Worm (Caenorhabditis elegans) whole organism, L3 larva: ENCODE results near the gene C23H4.8.

ENCODE experiments used
- R02D3.7 ChIP-seq: fragments of 150-350 bp; optimal IDR thresholded peaks from 2 replicates; lab custom pipeline; 2014; ENCODE audit warnings: missing biosample characterization, missing genetic modification characterization
- ZK546.5 ChIP-seq: sonication (generic microtip); optimal IDR thresholded peaks from 2 replicates; lab custom pipeline; 2017; ENCODE audit warnings: missing biosample characterization, missing genetic modification characterization
- aly-2 ChIP-seq: fragments of 150-350 bp; optimal IDR thresholded peaks from 2 replicates; lab custom pipeline; 2014; ENCODE audit warnings: missing biosample characterization, missing genetic modification characterization
- ama-1 ChIP-seq: fragments of 150-350 bp; optimal IDR thresholded peaks from 2 replicates; lab custom pipeline; 2018
- ceh-16 ChIP-seq: sonication (generic microtip); optimal IDR thresholded peaks from 2 replicates; lab custom pipeline; 2017; ENCODE audit warnings: missing biosample characterization, missing genetic modification characterization
- ceh-82 ChIP-seq: fragments of 150-350 bp; optimal IDR thresholded peaks from 2 replicates; lab custom pipeline; 2014; ENCODE audit warnings: missing biosample characterization, missing genetic modification characterization
- daf-12 ChIP-seq: fragments of 150-350 bp; optimal IDR thresholded peaks from 2 replicates; lab custom pipeline; 2014; ENCODE audit warnings: missing biosample characterization, missing genetic modification reagents, missing genetic modification characterization
- egl-27 ChIP-seq: sonication (generic microtip); optimal IDR thresholded peaks from 4 replicates; lab custom pipeline; 2017; ENCODE audit warnings: missing biosample characterization, missing genetic modification reagents, missing genetic modification characterization
- elt-1 ChIP-seq: fragments of 150-350 bp; optimal IDR thresholded peaks from 2 replicates; lab custom pipeline; 2014; ENCODE audit warnings: missing biosample characterization, missing genetic modification characterization
- elt-2 ChIP-seq: sonication (generic microtip); optimal IDR thresholded peaks from 2 replicates; lab custom pipeline; 2016; ENCODE audit warnings: missing genetic modification reagents, mild to moderate bottlenecking, missing genetic modification characterization, missing compliant biosample characterization
- eor-1 ChIP-seq, 2 experiments: fragments of 150-350 bp; optimal IDR thresholded peaks; 2 replicates each; lab custom pipeline; 2014 to 2018; ENCODE audit warnings: missing biosample characterization in 2 of 2, missing genetic modification characterization in 2 of 2
- fkh-10 ChIP-seq: sonication (generic microtip); optimal IDR thresholded peaks from 2 replicates; lab custom pipeline; 2017; ENCODE audit warnings: missing biosample characterization, missing genetic modification reagents, missing genetic modification characterization
- fkh-2 ChIP-seq: fragments of 150-350 bp; optimal IDR thresholded peaks from 2 replicates; lab custom pipeline; 2014; ENCODE audit warnings: missing biosample characterization, missing genetic modification reagents, missing genetic modification characterization
- fos-1 ChIP-seq: fragments of 150-350 bp; optimal IDR thresholded peaks from 2 replicates; lab custom pipeline; 2014; ENCODE audit warnings: missing biosample characterization, missing genetic modification characterization
- hmg-11 ChIP-seq: sonication (generic microtip); optimal IDR thresholded peaks from 2 replicates; lab custom pipeline; 2016; ENCODE audit warnings: missing genetic modification characterization, missing compliant biosample characterization
- jun-1 ChIP-seq: fragments of 150-350 bp; optimal IDR thresholded peaks from 2 replicates; lab custom pipeline; 2014; ENCODE audit warnings: missing biosample characterization, missing genetic modification reagents, missing genetic modification characterization
- lin-15B ChIP-seq: fragments of 150-350 bp; optimal IDR thresholded peaks from 2 replicates; lab custom pipeline; 2014; ENCODE audit warnings: missing biosample characterization, missing genetic modification characterization
- lin-39 ChIP-seq: fragments of 150-350 bp; optimal IDR thresholded peaks from 2 replicates; lab custom pipeline; 2018; ENCODE audit warnings: missing biosample characterization, missing genetic modification reagents, missing genetic modification characterization
- lsy-12 ChIP-seq: sonication (generic microtip); optimal IDR thresholded peaks from 2 replicates; lab custom pipeline; 2016; ENCODE audit warnings: mild to moderate bottlenecking, missing genetic modification characterization, missing compliant biosample characterization
- mdl-1 ChIP-seq: fragments of 150-350 bp; optimal IDR thresholded peaks from 2 replicates; lab custom pipeline; 2014; ENCODE audit warnings: missing biosample characterization, missing genetic modification characterization
- mml-1 ChIP-seq: fragments of 150-350 bp; sonication (generic microtip); optimal IDR thresholded peaks from 3 replicates; lab custom pipeline; 2014; ENCODE audit warnings: missing biosample characterization, missing genetic modification characterization
- nfya-1 ChIP-seq: sonication (generic microtip); optimal IDR thresholded peaks from 2 replicates; lab custom pipeline; 2017; ENCODE audit warnings: missing genetic modification characterization, mild to moderate bottlenecking, missing compliant biosample characterization, antibody characterized with exemption, moderate library complexity; ENCODE audit not compliant: insufficient read depth
- nhr-11 ChIP-seq: fragments of 150-350 bp; optimal IDR thresholded peaks from 2 replicates; lab custom pipeline; 2014; ENCODE audit warnings: missing biosample characterization, missing genetic modification characterization
- nhr-12 ChIP-seq: fragments of 150-350 bp; optimal IDR thresholded peaks from 2 replicates; lab custom pipeline; 2014; ENCODE audit warnings: missing biosample characterization, missing genetic modification characterization
- nhr-23 ChIP-seq: fragments of 150-350 bp; optimal IDR thresholded peaks from 2 replicates; lab custom pipeline; 2014; ENCODE audit warnings: missing biosample characterization, missing genetic modification reagents, missing genetic modification characterization
- nhr-237 ChIP-seq: fragments of 150-350 bp; optimal IDR thresholded peaks from 2 replicates; lab custom pipeline; 2014; ENCODE audit warnings: missing biosample characterization, missing genetic modification characterization
- nhr-25 ChIP-seq: sonication (generic microtip); optimal IDR thresholded peaks from 2 replicates; lab custom pipeline; 2017; ENCODE audit warnings: missing biosample characterization, missing genetic modification characterization
- nhr-28 ChIP-seq: fragments of 150-350 bp; optimal IDR thresholded peaks from 2 replicates; lab custom pipeline; 2014; ENCODE audit warnings: missing biosample characterization, missing genetic modification characterization
- nhr-43 ChIP-seq: sonication (generic microtip); optimal IDR thresholded peaks from 2 replicates; lab custom pipeline; 2016; ENCODE audit warnings: mild to moderate bottlenecking, missing genetic modification characterization, missing compliant biosample characterization; ENCODE audit not compliant: poor library complexity, severe bottlenecking
- nhr-67 ChIP-seq: fragments of 150-350 bp; optimal IDR thresholded peaks from 2 replicates; lab custom pipeline; 2014; ENCODE audit warnings: missing biosample characterization, missing genetic modification characterization
- nhr-76 ChIP-seq: fragments of 150-350 bp; sonication (generic microtip); optimal IDR thresholded peaks from 5 replicates; lab custom pipeline; 2014; ENCODE audit warnings: missing biosample characterization, missing genetic modification characterization
- nhr-77 ChIP-seq: fragments of 150-350 bp; optimal IDR thresholded peaks from 2 replicates; lab custom pipeline; 2014; ENCODE audit warnings: missing biosample characterization, missing genetic modification characterization
- pha-4 ChIP-seq: fragments of 150-350 bp; optimal IDR thresholded peaks from 2 replicates; lab custom pipeline; 2014; ENCODE audit warnings: missing biosample characterization, missing genetic modification reagents, missing genetic modification characterization
- pqm-1 ChIP-seq: fragments of 150-350 bp; optimal IDR thresholded peaks from 2 replicates; lab custom pipeline; 2017; ENCODE audit warnings: missing biosample characterization, missing genetic modification characterization, inconsistent platforms
- sea-2 ChIP-seq: fragments of 150-350 bp; sonication (generic microtip); optimal IDR thresholded peaks from 4 replicates; lab custom pipeline; 2014; ENCODE audit warnings: missing biosample characterization, missing genetic modification reagents, missing genetic modification characterization
- skn-1 ChIP-seq: fragments of 150-350 bp; optimal IDR thresholded peaks from 2 replicates; lab custom pipeline; 2014; ENCODE audit warnings: missing biosample characterization, missing genetic modification characterization
- snpc-4 ChIP-seq: fragments of 150-350 bp; optimal IDR thresholded peaks from 2 replicates; lab custom pipeline; 2014; ENCODE audit warnings: missing biosample characterization, missing genetic modification characterization
- tbx-2 ChIP-seq: sonication (generic microtip); optimal IDR thresholded peaks from 2 replicates; lab custom pipeline; 2016; ENCODE audit warnings: mild to moderate bottlenecking, missing genetic modification characterization, missing compliant biosample characterization
- unc-62 ChIP-seq: fragments of 150-350 bp; sonication (generic microtip); optimal IDR thresholded peaks from 4 replicates; lab custom pipeline; 2014; ENCODE audit warnings: missing biosample characterization, missing genetic modification reagents, missing genetic modification characterization
- zag-1 ChIP-seq: fragments of 150-350 bp; optimal IDR thresholded peaks from 2 replicates; lab custom pipeline; 2014; ENCODE audit warnings: missing biosample characterization, missing genetic modification characterization
- ztf-11 ChIP-seq: fragments of 150-350 bp; optimal IDR thresholded peaks from 2 replicates; lab custom pipeline; 2014; ENCODE audit warnings: missing biosample characterization, missing genetic modification characterization
- ztf-4 ChIP-seq: fragments of 150-350 bp; optimal IDR thresholded peaks from 2 replicates; lab custom pipeline; 2014; ENCODE audit warnings: missing biosample characterization, missing genetic modification characterization

C23H4.8 gene

ce11 chrX:12174686-12175404 lies 42.2 kb upstream of the C23H4.8 start:
- TF ChIP-seq fos-1 (tag; lab: Kevin White, UChicago), result no peak
- no peak for TF ChIP-seq ztf-11 (tag; lab: Kevin White, UChicago)
- TF ChIP-seq pqm-1, result peak; percentile 41
- TF ChIP-seq zag-1, result no peak
- no peak for TF ChIP-seq nhr-43
- no peak for TF ChIP-seq nhr-237 (tag; lab: Kevin White, UChicago)
- no peak for TF ChIP-seq nhr-25 (tag; lab: Kevin White, UChicago)
- no peak for TF ChIP-seq jun-1 (tag; lab: Kevin White, UChicago)
- peak; percentile 39 for TF ChIP-seq elt-2 (tag; lab: Kevin White, UChicago)
- TF ChIP-seq nhr-67 (tag; lab: Kevin White, UChicago), result no peak
- no peak for TF ChIP-seq mdl-1
- TF ChIP-seq nhr-76 (tag; lab: Kevin White, UChicago), result no peak
- no peak for TF ChIP-seq ceh-82 (tag; lab: Kevin White, UChicago)
- TF ChIP-seq skn-1 (tag; lab: Kevin White, UChicago), result no peak
- no peak for TF ChIP-seq lin-15B
- no peak for TF ChIP-seq eor-1 (tag; optimal IDR thresholded peaks at IDR 0.05; lab: Kevin White, UChicago)
- no peak for TF ChIP-seq ceh-16
- no peak for TF ChIP-seq nhr-23
- TF ChIP-seq nhr-11, result no peak
- no peak for TF ChIP-seq ama-1 (lab: Kevin White, UChicago)
- TF ChIP-seq R02D3.7 (tag; lab: Kevin White, UChicago), result no peak
- TF ChIP-seq ztf-4 (tag; lab: Kevin White, UChicago), result no peak
- TF ChIP-seq unc-62 (GFP tag; lab: Kevin White, UChicago), result no peak
- TF ChIP-seq fkh-10 (GFP tag; lab: Kevin White, UChicago), result no peak
- TF ChIP-seq pha-4, result peak; percentile 13
- peak; percentile 11 for TF ChIP-seq nfya-1 (tag; lab: Kevin White, UChicago)
- no peak for TF ChIP-seq mml-1
- no peak for TF ChIP-seq nhr-28 (tag; lab: Kevin White, UChicago)
- TF ChIP-seq elt-1, result no peak
- no peak for TF ChIP-seq snpc-4 (tag; lab: Kevin White, UChicago)
- no peak for TF ChIP-seq daf-12 (tag; lab: Kevin White, UChicago)
- TF ChIP-seq aly-2 (tag; lab: Kevin White, UChicago), result no peak
- no peak for TF ChIP-seq lin-39
- TF ChIP-seq nhr-77 (tag; lab: Kevin White, UChicago), result no peak
- TF ChIP-seq ZK546.5, result no peak
- TF ChIP-seq lsy-12 (tag; lab: Kevin White, UChicago), result no peak
- no peak for TF ChIP-seq sea-2
- no peak for TF ChIP-seq fkh-2 (tag; lab: Kevin White, UChicago)
- TF ChIP-seq tbx-2 (tag; lab: Kevin White, UChicago), result no peak
- peak; percentile 5 for TF ChIP-seq hmg-11 (tag; lab: Kevin White, UChicago)
- TF ChIP-seq egl-27 (tag; lab: Kevin White, UChicago), result no peak
- TF ChIP-seq nhr-12 (tag; lab: Kevin White, UChicago), result no peak
- TF ChIP-seq, all 47 proteins: peak for 5

ce11 chrX:12175667-12176278 lies 41.3 kb upstream of the C23H4.8 start:
- TF ChIP-seq ztf-11 (tag; lab: Kevin White, UChicago), result no peak
- peak; percentile 56 for TF ChIP-seq nhr-43
- TF ChIP-seq nhr-23, result peak; percentile 47
- TF ChIP-seq egl-27 (tag; lab: Kevin White, UChicago), result no peak
- TF ChIP-seq, all 47 proteins: peak for 2
